Worm (Caenorhabditis elegans): Measurements from ENCODE around the gene nhr-179.

DNA sequence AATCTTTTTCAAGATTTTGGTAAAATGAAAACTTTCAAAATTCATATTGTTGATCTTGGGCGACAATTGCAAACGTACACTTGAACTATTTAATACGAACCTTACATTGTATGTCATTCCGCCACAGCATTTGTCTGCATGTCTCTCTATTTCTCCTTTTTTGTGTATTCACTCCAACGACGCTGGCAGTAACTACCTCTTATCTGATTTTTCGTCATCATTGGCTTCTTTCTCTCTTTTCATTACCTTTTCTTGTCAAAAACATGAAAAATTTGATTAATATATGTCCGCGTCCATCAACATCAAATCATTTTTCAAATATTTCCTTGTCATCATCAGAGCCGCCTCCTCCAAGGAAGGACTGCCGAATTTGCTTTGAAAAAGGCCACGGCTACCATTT, 8.6 kb downstream of the nhr-179 start, which contains the start of gene nhr-177:
- TF ChIP-seq him-1 (tag; optimal IDR thresholded peaks at IDR 0.05) (no peak), dao-5 (tag; optimal IDR thresholded peaks at IDR 0.05) (no peak), W03F9.2 (tag; optimal IDR thresholded peaks at IDR 0.05) (no peak)

All from whole organism, L4/young adult.